Worm (Caenorhabditis elegans) whole organism, young adult: Measurements from ENCODE around the gene K09E2.2.
A peak's percentile ranks its signal among the peaks of the same experiment; 100 is the strongest.

ENCODE experiments used
- B0336.3 ChIP-seq: fragments of 200-800 bp; sonication (Bioruptor generic); IDR thresholded peaks from 2 replicates; pipeline ENCODE4 v1.3.6; 2022; ENCODE audit warnings: missing genetic modification characterization, missing compliant biosample characterization
- C17E4.6 ChIP-seq: fragments of 200-800 bp; sonication (Bioruptor generic); IDR thresholded peaks from 2 replicates; pipeline ENCODE4 v1.3.6; 2022; ENCODE audit warnings: missing genetic modification reagents, missing genetic modification characterization, missing compliant biosample characterization
- F52B5.7 ChIP-seq: sonication (generic microtip); optimal IDR thresholded peaks from 2 replicates; lab custom pipeline; 2016; ENCODE audit warnings: mild to moderate bottlenecking, missing genetic modification characterization, missing compliant biosample characterization
- F55B11.4 ChIP-seq: sonication (generic microtip); optimal IDR thresholded peaks from 2 replicates; lab custom pipeline; 2016; ENCODE audit warnings: missing compliant biosample characterization, missing genetic modification characterization, borderline replicate concordance; ENCODE audit not compliant: insufficient read depth
- T07F8.4 ChIP-seq: sonication (generic microtip); optimal IDR thresholded peaks from 2 replicates; lab custom pipeline; 2016; ENCODE audit warnings: mild to moderate bottlenecking, missing genetic modification characterization, moderate library complexity, missing compliant biosample characterization
- Y53F4B.3 ChIP-seq: fragments of 200-800 bp; sonication (Bioruptor generic); IDR thresholded peaks from 2 replicates; pipeline ENCODE4 v1.3.6; 2022; ENCODE audit warnings: missing genetic modification reagents, missing genetic modification characterization, missing compliant biosample characterization
- Y95B8A.8 ChIP-seq: fragments of 200-800 bp; sonication (Bioruptor generic); IDR thresholded peaks from 2 replicates; pipeline ENCODE4 v1.3.6; 2022; ENCODE audit warnings: missing genetic modification reagents, missing genetic modification characterization, missing compliant biosample characterization
- ZK185.1 ChIP-seq: sonication (generic microtip); optimal IDR thresholded peaks from 2 replicates; lab custom pipeline; 2016; ENCODE audit warnings: mild to moderate bottlenecking, missing genetic modification characterization, missing compliant biosample characterization; ENCODE audit not compliant: poor library complexity, severe bottlenecking
- ama-1 ChIP-seq, 3 experiments: fragments of 150-350 bp in 1 of 3; sonication (generic microtip) in 2 of 3; optimal IDR thresholded peaks; 2 replicates each; lab custom pipeline; 2014 to 2018; ENCODE audit warnings: missing biosample characterization in 2 of 3, missing genetic modification characterization in 2 of 3, missing genetic modification reagents in 2 of 3
- aptf-3 ChIP-seq: fragments of 200-800 bp; sonication (Bioruptor generic); IDR thresholded peaks from 2 replicates; pipeline ENCODE4 v1.3.6; 2022; ENCODE audit warnings: missing genetic modification characterization, missing compliant biosample characterization
- attf-3 ChIP-seq: fragments of 200-800 bp; sonication (Bioruptor generic); conservative IDR thresholded peaks from 2 replicates; pipeline ENCODE4 v1.3.6; 2022; ENCODE audit warnings: missing genetic modification reagents, missing genetic modification characterization, missing compliant biosample characterization
- attf-6 ChIP-seq: fragments of 200-800 bp; sonication (Bioruptor generic); IDR thresholded peaks from 2 replicates; pipeline ENCODE4 v1.3.6; 2022; ENCODE audit warnings: missing genetic modification reagents, missing genetic modification characterization, missing compliant biosample characterization
- ceh-58 ChIP-seq: fragments of 200-800 bp; sonication (Bioruptor generic); IDR thresholded peaks from 2 replicates; pipeline ENCODE4 v1.3.6; 2022; ENCODE audit warnings: missing genetic modification characterization, missing compliant biosample characterization
- ceh-91 ChIP-seq: fragments of 200-800 bp; sonication (Bioruptor generic); IDR thresholded peaks from 2 replicates; pipeline ENCODE4 v1.3.6; 2022; ENCODE audit warnings: missing genetic modification reagents, missing genetic modification characterization, missing compliant biosample characterization
- chd-7 ChIP-seq: sonication (generic microtip); optimal IDR thresholded peaks from 2 replicates; lab custom pipeline; 2016; ENCODE audit warnings: mild to moderate bottlenecking, missing genetic modification characterization, moderate library complexity, missing compliant biosample characterization
- dpl-1 ChIP-seq: fragments of 150-350 bp; optimal IDR thresholded peaks from 2 replicates; lab custom pipeline; 2014; ENCODE audit warnings: missing biosample characterization, missing genetic modification reagents, missing genetic modification characterization
- egl-44 ChIP-seq: fragments of 200-800 bp; sonication (Bioruptor generic); IDR thresholded peaks from 2 replicates; pipeline ENCODE4 v1.3.6; 2022; ENCODE audit warnings: missing genetic modification reagents, missing genetic modification characterization, missing compliant biosample characterization
- egrh-3 ChIP-seq: fragments of 200-800 bp; sonication (Bioruptor generic); IDR thresholded peaks from 2 replicates; pipeline ENCODE4 v1.3.6; 2022; ENCODE audit warnings: missing genetic modification reagents, missing genetic modification characterization, missing compliant biosample characterization
- ekl-4 ChIP-seq: fragments of 200-800 bp; sonication (Bioruptor generic); IDR thresholded peaks from 2 replicates; pipeline ENCODE4 v1.3.6; 2022; ENCODE audit warnings: missing genetic modification reagents, missing genetic modification characterization, missing compliant biosample characterization
- fkh-3 ChIP-seq: sonication (generic microtip); optimal IDR thresholded peaks from 2 replicates; lab custom pipeline; 2016; ENCODE audit warnings: mild to moderate bottlenecking, missing genetic modification characterization, missing compliant biosample characterization
- hmg-1.2 ChIP-seq: fragments of 200-800 bp; sonication (Bioruptor generic); IDR thresholded peaks from 2 replicates; pipeline ENCODE4 v1.3.6; 2022; ENCODE audit warnings: missing genetic modification reagents, missing genetic modification characterization, missing compliant biosample characterization
- lag-1 ChIP-seq: fragments of 200-800 bp; sonication (Bioruptor generic); IDR thresholded peaks from 2 replicates; pipeline ENCODE4 v1.3.6; 2022; ENCODE audit warnings: missing genetic modification reagents, missing genetic modification characterization, missing compliant biosample characterization
- lsl-1 ChIP-seq: fragments of 200-800 bp; sonication (Bioruptor generic); optimal IDR thresholded peaks from 2 replicates; lab custom pipeline; 2018; ENCODE audit warnings: mild to moderate bottlenecking, missing genetic modification characterization, moderate library complexity, missing compliant biosample characterization
- madf-3 ChIP-seq: fragments of 200-800 bp; sonication (Bioruptor generic); IDR thresholded peaks from 2 replicates; pipeline ENCODE4 v1.3.6; 2022; ENCODE audit warnings: missing genetic modification reagents, missing genetic modification characterization, missing compliant biosample characterization
- madf-6 ChIP-seq: fragments of 200-800 bp; sonication (Bioruptor generic); IDR thresholded peaks from 2 replicates; pipeline ENCODE4 v1.3.6; 2022; ENCODE audit warnings: missing genetic modification reagents, missing genetic modification characterization, missing compliant biosample characterization
- madf-8 ChIP-seq: fragments of 200-800 bp; sonication (Bioruptor generic); conservative IDR thresholded peaks from 2 replicates; pipeline ENCODE4 v1.3.6; 2022; ENCODE audit warnings: missing genetic modification reagents, missing genetic modification characterization, missing compliant biosample characterization
- mxl-1 ChIP-seq: sonication (generic microtip); optimal IDR thresholded peaks from 2 replicates; lab custom pipeline; 2016; ENCODE audit warnings: missing genetic modification characterization, missing compliant biosample characterization
- nfya-1 ChIP-seq: sonication (generic microtip); optimal IDR thresholded peaks from 2 replicates; lab custom pipeline; 2017; ENCODE audit warnings: antibody characterized with exemption, missing compliant biosample characterization, missing genetic modification characterization, borderline replicate concordance; ENCODE audit not compliant: insufficient read depth
- nfyb-1 ChIP-seq: fragments of 200-800 bp; sonication (Bioruptor generic); IDR thresholded peaks from 2 replicates; pipeline ENCODE4 v1.3.6; 2022; ENCODE audit warnings: missing genetic modification reagents, missing genetic modification characterization, missing compliant biosample characterization
- nhr-120 ChIP-seq: fragments of 200-800 bp; sonication (Bioruptor generic); IDR thresholded peaks from 2 replicates; pipeline ENCODE4 v1.3.6; 2022; ENCODE audit warnings: missing genetic modification characterization, missing compliant biosample characterization
- pbrm-1 ChIP-seq: fragments of 200-800 bp; sonication (Bioruptor generic); IDR thresholded peaks from 2 replicates; pipeline ENCODE4 v1.3.6; 2022; ENCODE audit warnings: missing genetic modification reagents, missing genetic modification characterization, missing compliant biosample characterization
- rcor-1 ChIP-seq: fragments of 200-800 bp; sonication (Bioruptor generic); IDR thresholded peaks from 2 replicates; pipeline ENCODE4 v1.3.6; 2022; ENCODE audit warnings: missing genetic modification reagents, missing genetic modification characterization, missing compliant biosample characterization
- rec-8 ChIP-seq, 2 experiments: sonication (generic microtip); optimal IDR thresholded peaks; 2 replicates each; lab custom pipeline; 2016; ENCODE audit warnings: mild to moderate bottlenecking in 2 of 2, missing genetic modification characterization in 2 of 2, missing genetic modification reagents in 2 of 2, missing genotype in 2 of 2, missing biosample characterization in 1 of 2, missing compliant biosample characterization in 1 of 2, moderate library complexity in 1 of 2
- snpc-1.1 ChIP-seq: sonication (generic microtip); optimal IDR thresholded peaks from 2 replicates; lab custom pipeline; 2017; ENCODE audit warnings: missing genetic modification characterization, mild to moderate bottlenecking, missing compliant biosample characterization, antibody characterized with exemption, moderate library complexity, missing genotype, missing genetic modification reagents; ENCODE audit not compliant: insufficient read depth
- snpc-1.3 ChIP-seq: sonication (generic microtip); optimal IDR thresholded peaks from 2 replicates; lab custom pipeline; 2017; ENCODE audit warnings: missing genetic modification characterization, mild to moderate bottlenecking, missing compliant biosample characterization, antibody characterized with exemption, moderate library complexity, missing genotype, missing genetic modification reagents; ENCODE audit not compliant: insufficient read depth
- snpc-3.4 ChIP-seq: sonication (generic microtip); optimal IDR thresholded peaks from 2 replicates; lab custom pipeline; 2017; ENCODE audit warnings: missing genetic modification characterization, mild to moderate bottlenecking, missing compliant biosample characterization, antibody characterized with exemption, moderate library complexity, missing genotype, missing genetic modification reagents
- tbp1 ChIP-seq: fragments of 200-800 bp; sonication (Bioruptor generic); optimal IDR thresholded peaks from 2 replicates; lab custom pipeline; 2018; ENCODE audit warnings: mild to moderate bottlenecking, missing genetic modification characterization, missing compliant biosample characterization
- tbx-9 ChIP-seq: sonication (generic microtip); optimal IDR thresholded peaks from 2 replicates; lab custom pipeline; 2016; ENCODE audit warnings: borderline replicate concordance, missing genetic modification characterization, inconsistent platforms, missing compliant biosample characterization
- tlf-1 ChIP-seq: fragments of 200-800 bp; sonication (Bioruptor generic); optimal IDR thresholded peaks from 2 replicates; lab custom pipeline; 2018; ENCODE audit warnings: mild to moderate bottlenecking, missing genetic modification characterization, missing compliant biosample characterization
- unc-62 ChIP-seq: fragments of 150-350 bp; optimal IDR thresholded peaks from 2 replicates; lab custom pipeline; 2014; ENCODE audit warnings: missing biosample characterization, missing genetic modification reagents, missing genetic modification characterization
- xnd-1 ChIP-seq: sonication (generic microtip); optimal IDR thresholded peaks from 2 replicates; lab custom pipeline; 2016; ENCODE audit warnings: missing genotype, missing genetic modification reagents, missing genetic modification characterization, missing compliant biosample characterization
- ztf-22 ChIP-seq: fragments of 200-800 bp; sonication (Bioruptor generic); optimal IDR thresholded peaks from 2 replicates; lab custom pipeline; 2018; ENCODE audit warnings: mild to moderate bottlenecking, missing genetic modification characterization, moderate library complexity, missing compliant biosample characterization
- ztf-28 ChIP-seq: fragments of 200-800 bp; sonication (Bioruptor generic); IDR thresholded peaks from 2 replicates; pipeline ENCODE4 v1.3.6; 2022; ENCODE audit warnings: missing genetic modification reagents, missing genetic modification characterization, missing compliant biosample characterization
- ztf-3 ChIP-seq: fragments of 200-800 bp; sonication (Bioruptor generic); optimal IDR thresholded peaks from 2 replicates; lab custom pipeline; 2018; ENCODE audit warnings: mild to moderate bottlenecking, missing genetic modification characterization, missing compliant biosample characterization
- ztf-6 ChIP-seq: fragments of 200-800 bp; sonication (Bioruptor generic); IDR thresholded peaks from 2 replicates; pipeline ENCODE4 v1.3.6; 2022; ENCODE audit warnings: missing genetic modification reagents, missing genetic modification characterization, missing compliant biosample characterization

K09E2.2 gene

ce11 chrX:8640654-8641053 lies 32.2 kb upstream of the K09E2.2 start (continued):
- TF ChIP-seq xnd-1 (tag; lab: Kevin White, UChicago) (no peak), rcor-1 (GFP tag; lab: Robert Waterston, UW) (peak; percentile 73), nhr-120 (GFP tag; lab: Robert Waterston, UW) (no peak), rec-8 (tag; optimal IDR thresholded peaks at IDR 0.05; lab: Kevin White, UChicago) (peak; percentile 50 to 71), egrh-3 (GFP tag; lab: Robert Waterston, UW) (no peak), C17E4.6 (GFP tag; lab: Robert Waterston, UW) (no peak), nfya-1 (tag; lab: Kevin White, UChicago) (no peak)
- TF ChIP-seq, all 124 proteins: peak for 42

- TF ChIP-seq fkh-3 (tag; lab: Kevin White, UChicago) (no peak), chd-7 (no peak), aptf-3 (GFP tag; lab: Robert Waterston, UW) (no peak), unc-62 (no peak), lag-1 (GFP tag; lab: Robert Waterston, UW) (no peak), snpc-3.4 (tag; lab: Kevin White, UChicago) (no peak), attf-3 (GFP tag; lab: Robert Waterston, UW) (no peak), Y95B8A.8 (GFP tag; lab: Robert Waterston, UW) (no peak), madf-8 (no peak), snpc-1.3 (tag; lab: Kevin White, UChicago) (no peak), nfya-1 (tag; lab: Kevin White, UChicago) (no peak), pbrm-1 (GFP tag; lab: Robert Waterston, UW) (no peak), madf-3 (GFP tag; lab: Robert Waterston, UW) (no peak), dpl-1 (no peak), F55B11.4 (no peak), mxl-1 (tag; lab: Kevin White, UChicago) (no peak), lsl-1 (no peak), ama-1 (optimal IDR thresholded peaks at IDR 0.05; lab: Kevin White, UChicago) (no peak), ama-1 (GFP tag; optimal IDR thresholded peaks at IDR 0.05; lab: Kevin White, UChicago) (no peak), egl-44 (GFP tag; lab: Robert Waterston, UW) (no peak), Y53F4B.3 (GFP tag; lab: Robert Waterston, UW) (no peak)
These were observed 29.0 kb upstream of the K09E2.2 start, which contains the start of gene stg-2 for ce11 chrX:8643817-8644216. TSS of gene stg-2 (minus strand) at chrX:8643917.

- TF ChIP-seq ztf-3 (GFP tag; lab: Kevin White, UChicago) (no peak), attf-6 (peak; percentile 70; the same call in 1 of the 2 replicates), ZK185.1 (tag; lab: Kevin White, UChicago) (peak; percentile 79), madf-6 (peak; percentile 66), B0336.3 (GFP tag; lab: Robert Waterston, UW) (no peak; the same call in 1 of the 2 replicates), snpc-1.1 (tag; lab: Kevin White, UChicago) (peak; percentile 55), ztf-6 (GFP tag; lab: Robert Waterston, UW) (0 out of 2 replicates have a peak, but pooled peaks have one; percentile 61), tbp1 (GFP tag; lab: Kevin White, UChicago) (peak; percentile 100), xnd-1 (tag; lab: Kevin White, UChicago) (no peak), T07F8.4 (tag; lab: Kevin White, UChicago) (peak; percentile 66), egrh-3 (GFP tag; lab: Robert Waterston, UW) (peak; percentile 20; the same call in 1 of the 2 replicates), ztf-28 (GFP tag; lab: Robert Waterston, UW) (no peak), nfyb-1 (GFP tag; lab: Robert Waterston, UW) (peak; percentile 82), hmg-1.2 (peak; percentile 83), ceh-91 (GFP tag; lab: Robert Waterston, UW) (no peak), tbx-9 (tag; lab: Kevin White, UChicago) (no peak), ekl-4 (GFP tag; lab: Robert Waterston, UW) (peak; percentile 62; the same call in 1 of the 2 replicates), ztf-22 (GFP tag; lab: Kevin White, UChicago) (no peak), ceh-58 (GFP tag; lab: Robert Waterston, UW) (0 out of 2 replicates have a peak, but pooled peaks have one; percentile 56), F52B5.7 (tag; lab: Kevin White, UChicago) (no peak), tlf-1 (GFP tag; lab: Kevin White, UChicago) (no peak)
These were observed 26.6 kb upstream of the K09E2.2 start for ce11 chrX:8646287-8646686.
